Worm (Caenorhabditis elegans): ENCODE measurements around the gene T07E3.3.

DNA sequence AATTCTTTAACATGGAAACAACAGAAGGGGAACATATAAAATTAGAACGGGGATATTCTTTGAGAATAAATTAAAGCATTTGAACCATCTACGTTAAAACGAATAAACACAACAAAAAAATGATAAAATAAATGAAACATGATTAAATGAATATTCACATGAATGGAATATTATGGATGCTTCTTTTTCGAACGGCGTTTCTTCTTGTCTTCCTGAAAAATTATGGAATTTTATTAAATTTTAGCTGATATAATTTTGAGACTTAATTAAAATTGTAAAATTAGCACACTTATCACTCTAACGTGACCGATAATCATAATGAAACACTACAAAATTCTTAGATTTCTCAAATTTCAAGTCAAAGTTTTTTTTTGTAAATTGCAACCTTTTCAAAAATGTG is 3.1 kb upstream of the T07E3.3 start:
- TF ChIP-seq lsy-27 (tag; optimal IDR thresholded peaks at IDR 0.05; ENCODE audit: borderline replicate concordance, insufficient read depth) (no peak), B0261.1 (tag; optimal IDR thresholded peaks at IDR 0.05) (no peak), Y53F4B.3 (GFP tag; IDR thresholded peaks at IDR 0.05) (no peak), madf-10 (tag; optimal IDR thresholded peaks at IDR 0.05) (no peak), unc-62 (GFP tag; optimal IDR thresholded peaks at IDR 0.05) (no peak), attf-3 (GFP tag; conservative IDR thresholded peaks at IDR 0.05) (no peak), hrde-1 (tag; optimal IDR thresholded peaks at IDR 0.05; ENCODE audit: borderline replicate concordance) (no peak), die-1 (tag; optimal IDR thresholded peaks at IDR 0.05) (no peak)

Measured in whole organism, young adult.